Fruit fly (Drosophila melanogaster): ENCODE measurements around the gene CG12213.
A peak's percentile ranks its signal among the peaks of the same experiment; 100 is the strongest.

Gene CG12213

DNA sequence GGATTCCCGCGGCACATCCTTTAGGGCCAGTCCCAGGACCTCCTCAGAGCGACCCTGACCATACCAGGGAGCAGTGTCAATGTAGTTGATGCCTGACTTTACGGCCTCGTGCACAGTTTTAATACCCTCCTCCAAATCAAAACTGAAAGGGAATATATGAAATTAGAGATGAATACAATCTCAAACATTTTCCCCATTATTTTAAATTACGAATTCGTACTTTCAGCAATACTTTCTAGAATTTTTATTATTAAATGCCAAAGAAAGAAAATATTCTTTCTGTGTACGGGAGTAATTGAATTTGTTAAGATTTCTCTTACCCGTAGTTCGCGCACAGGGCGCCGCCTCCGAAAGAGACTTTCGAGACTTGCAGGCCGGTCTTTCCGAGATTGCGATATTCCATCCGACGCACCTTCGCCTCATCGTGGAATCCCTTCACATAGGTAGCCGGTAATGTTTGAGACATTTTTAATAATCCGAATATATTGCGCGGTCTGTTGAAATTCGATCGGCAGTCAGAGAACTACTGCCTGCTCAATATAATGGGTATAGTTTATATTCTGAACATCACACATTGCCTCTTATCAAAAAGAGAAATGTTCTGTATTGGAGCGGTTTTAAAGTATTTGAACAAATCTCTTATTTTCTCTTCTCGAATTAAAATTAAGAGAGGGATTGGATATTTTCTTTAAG lies 12.5 kb upstream of the CG12213 start, which contains the start of gene CG18547 (continued):
- TF ChIP-seq CG6276 (GFP tag; optimal IDR thresholded peaks at IDR 0.05) (no peak), spab (GFP tag; optimal IDR thresholded peaks at IDR 0.05) (no peak), CG31627 (GFP tag; optimal IDR thresholded peaks at IDR 0.05) (peak; percentile 59), Sox14 (GFP tag; optimal IDR thresholded peaks at IDR 0.05) (peak; percentile 50), CG8119 (GFP tag; IDR thresholded peaks at IDR 0.05) (0 out of 3 replicates have a peak, but pooled peaks have one; percentile 40), CG8632 (GFP tag; optimal IDR thresholded peaks at IDR 0.05) (peak; percentile 46), dac (GFP tag; optimal IDR thresholded peaks at IDR 0.05) (no peak), CG15336 (GFP tag; IDR thresholded peaks at IDR 0.05) (0 out of 2 replicates have a peak, but pooled peaks have one; percentile 22), CG3919 (GFP tag; optimal IDR thresholded peaks at IDR 0.05) (peak; percentile 52), Eip93F (GFP tag; optimal IDR thresholded peaks at IDR 0.05) (no peak), dsx (GFP tag; optimal IDR thresholded peaks at IDR 0.05; ENCODE audit: poor library complexity, severe bottlenecking) (peak; percentile 24), eg (GFP tag; IDR thresholded peaks at IDR 0.05) (no peak), Smox (GFP tag; optimal IDR thresholded peaks at IDR 0.05) (peak; percentile 41), topi (GFP tag; optimal IDR thresholded peaks at IDR 0.05) (peak; percentile 54), svp (GFP tag) (peak; percentile 82), CG1621 (tag; optimal IDR thresholded peaks at IDR 0.05) (peak; percentile 59), Eip75B (GFP tag; optimal IDR thresholded peaks at IDR 0.05) (peak; percentile 49), OdsH (GFP tag; optimal IDR thresholded peaks at IDR 0.05) (peak; percentile 48), acj6 (GFP tag; optimal IDR thresholded peaks at IDR 0.05) (peak; percentile 51), Met (GFP tag; optimal IDR thresholded peaks at IDR 0.05) (peak; percentile 62), Lpt (GFP tag; optimal IDR thresholded peaks at IDR 0.05) (peak; percentile 3), Ets96B (tag; optimal IDR thresholded peaks at IDR 0.05) (peak; percentile 59), CG9139 (GFP tag; optimal IDR thresholded peaks at IDR 0.05) (no peak), Sox15 (GFP tag; optimal IDR thresholded peaks at IDR 0.05) (no peak), salr (GFP tag; optimal IDR thresholded peaks at IDR 0.05) (no peak)

dm6 chr3R:11978278-11978677 lies 10.8 kb upstream of the CG12213 start:
- no peak for TF ChIP-seq CG9139 (GFP tag; optimal IDR thresholded peaks at IDR 0.05)
- TF ChIP-seq fd59A (GFP tag; optimal IDR thresholded peaks at IDR 0.05), result no peak
- TF ChIP-seq vri (GFP tag; optimal IDR thresholded peaks at IDR 0.05), result peak; percentile 5
- TF ChIP-seq Hr38 (GFP tag; optimal IDR thresholded peaks at IDR 0.05), result no peak
- TF ChIP-seq eg (GFP tag; IDR thresholded peaks at IDR 0.05), result no peak
- peak; percentile 92 for TF ChIP-seq svp (GFP tag)
- TF ChIP-seq Eip75B (GFP tag; optimal IDR thresholded peaks at IDR 0.05), result no peak

- TF ChIP-seq acj6 (GFP tag; optimal IDR thresholded peaks at IDR 0.05) (peak; percentile 27), CG32006 (GFP tag; optimal IDR thresholded peaks at IDR 0.05) (peak; percentile 55), Sox102F (GFP tag; optimal IDR thresholded peaks at IDR 0.05) (no peak), Eip93F (GFP tag; optimal IDR thresholded peaks at IDR 0.05) (no peak), Hr38 (GFP tag; optimal IDR thresholded peaks at IDR 0.05) (no peak), Smox (GFP tag; optimal IDR thresholded peaks at IDR 0.05) (no peak), ss (GFP tag; optimal IDR thresholded peaks at IDR 0.05) (no peak), CG10631 (GFP tag; optimal IDR thresholded peaks at IDR 0.05) (no peak), CG11762 (GFP tag; optimal IDR thresholded peaks at IDR 0.05; ENCODE audit: insufficient read depth) (no peak), CG8632 (GFP tag; optimal IDR thresholded peaks at IDR 0.05) (no peak), CG3032 (tag; optimal IDR thresholded peaks at IDR 0.05) (no peak), Hr4 (GFP tag; optimal IDR thresholded peaks at IDR 0.05) (peak; percentile 41), Ets96B (tag; optimal IDR thresholded peaks at IDR 0.05) (peak; percentile 27), CG8119 (GFP tag; IDR thresholded peaks at IDR 0.05) (peak; percentile 63; the same call in 2 of the 3 replicates), Met (GFP tag; optimal IDR thresholded peaks at IDR 0.05) (no peak), Sox15 (GFP tag; optimal IDR thresholded peaks at IDR 0.05) (no peak), CG6792 (GFP tag; optimal IDR thresholded peaks at IDR 0.05) (no peak), pdm3 (GFP tag; optimal IDR thresholded peaks at IDR 0.05) (no peak), CG9139 (GFP tag; optimal IDR thresholded peaks at IDR 0.05) (no peak), dac (GFP tag; optimal IDR thresholded peaks at IDR 0.05) (no peak), achi (GFP tag; optimal IDR thresholded peaks at IDR 0.05) (peak; percentile 38), Gug (GFP tag; IDR thresholded peaks at IDR 0.05) (no peak), Ets21C (GFP tag; optimal IDR thresholded peaks at IDR 0.05) (no peak), spab (GFP tag; optimal IDR thresholded peaks at IDR 0.05) (no peak), CG1621 (tag; optimal IDR thresholded peaks at IDR 0.05) (no peak), CG6808 (GFP tag; optimal IDR thresholded peaks at IDR 0.05) (no peak), salr (GFP tag; optimal IDR thresholded peaks at IDR 0.05) (peak in 1 of 2 experiments; percentile 18), cyc (GFP tag; optimal IDR thresholded peaks at IDR 0.05) (no peak), Sox14 (GFP tag; optimal IDR thresholded peaks at IDR 0.05) (no peak), vri (GFP tag; optimal IDR thresholded peaks at IDR 0.05) (no peak), eg (GFP tag; IDR thresholded peaks at IDR 0.05) (no peak), fkh (GFP tag; optimal IDR thresholded peaks at IDR 0.05) (no peak), Lpt (GFP tag; optimal IDR thresholded peaks at IDR 0.05) (no peak), Eip75B (GFP tag; optimal IDR thresholded peaks at IDR 0.05) (no peak), CG6163 (GFP tag; IDR thresholded peaks at IDR 0.05) (0 out of 3 replicates have a peak, but pooled peaks have one; percentile 6)
These were observed 9.8 kb upstream of the CG12213 start for dm6 chr3R:11977336-11977678.

Data from whole organism, prepupa.